Fruit fly (Drosophila melanogaster): ENCODE measurements around the gene Myt1.
A peak's percentile ranks its signal among the peaks of the same experiment; 100 is the strongest.

Gene Myt1

DNA sequence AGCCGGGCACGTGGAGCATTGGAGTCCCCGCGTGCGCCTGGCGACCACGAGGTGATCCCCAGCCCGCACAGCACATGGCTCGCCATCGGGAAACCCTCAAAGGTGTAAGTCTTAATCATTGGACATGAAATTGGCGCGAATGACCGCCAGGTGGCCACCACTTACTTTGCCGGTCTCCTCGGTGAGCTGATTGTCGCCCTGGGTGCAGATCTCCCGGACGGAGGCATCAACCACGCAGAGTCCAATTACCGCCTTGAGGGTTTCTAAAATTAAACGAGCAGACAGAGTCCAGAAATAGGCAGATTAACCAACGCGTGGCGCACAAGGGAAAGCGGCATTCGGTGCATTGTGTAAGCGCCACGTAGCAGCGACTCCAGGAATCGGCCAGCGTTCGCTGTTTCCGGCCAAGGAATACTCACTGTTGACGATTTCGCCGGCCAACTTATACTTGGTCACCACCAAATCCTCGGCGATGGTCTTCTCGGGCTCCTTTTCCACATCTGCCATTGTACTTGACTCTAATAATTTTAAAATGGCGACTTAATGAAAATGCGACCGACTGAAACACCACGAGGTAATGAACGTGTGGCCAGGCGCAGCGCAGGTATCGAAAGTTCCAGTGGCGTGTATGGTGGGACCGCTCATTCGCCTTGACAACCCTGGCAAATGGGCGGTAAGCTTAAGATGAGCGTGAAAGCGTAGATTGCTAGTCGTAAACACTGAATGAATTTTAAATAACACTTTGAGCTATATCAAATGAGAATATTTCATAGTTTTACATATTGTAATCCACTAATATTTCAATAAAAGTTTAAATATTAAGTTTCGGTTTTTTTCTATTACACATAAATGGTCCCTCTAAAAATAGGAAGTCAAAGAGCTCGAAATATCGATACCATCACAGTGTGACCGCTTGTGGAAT lies 14.2 kb downstream of the Myt1 start, which contains the start of gene CG10576 (continued):
- TF ChIP-seq CG12071 (GFP tag; optimal IDR thresholded peaks at IDR 0.05) (no peak), gfzf (GFP tag; optimal IDR thresholded peaks at IDR 0.05) (peak; percentile 90), Abd-B (GFP tag; optimal IDR thresholded peaks at IDR 0.05) (no peak), Opbp (GFP tag; IDR thresholded peaks at IDR 0.05; ENCODE audit: partially characterized antibody) (0 out of 3 replicates have a peak, but pooled peaks have one; percentile 5), sima (GFP tag; optimal IDR thresholded peaks at IDR 0.05) (no peak), gt (GFP tag; IDR thresholded peaks at IDR 0.05) (no peak), Hr39 (optimal IDR thresholded peaks at IDR 0.05) (no peak), CG30403 (GFP tag; optimal IDR thresholded peaks at IDR 0.05) (peak; percentile 6), ac (GFP tag; optimal IDR thresholded peaks at IDR 0.05) (no peak), fd96Cb (tag; optimal IDR thresholded peaks at IDR 0.05) (no peak), Tbp (GFP tag; optimal IDR thresholded peaks at IDR 0.05) (peak; percentile 78), cad (GFP tag; optimal IDR thresholded peaks at IDR 0.05) (no peak), CG13624 (GFP tag; optimal IDR thresholded peaks at IDR 0.05) (peak; percentile 63), so (GFP tag; IDR thresholded peaks at IDR 0.05) (peak; percentile 42; the same call in 1 of the 3 replicates), lola (GFP tag; optimal IDR thresholded peaks at IDR 0.05) (peak in 1 of 3 experiments; percentile 4), Side (GFP tag; optimal IDR thresholded peaks at IDR 0.05) (peak; percentile 14), PHDP (tag; optimal IDR thresholded peaks at IDR 0.05) (no peak), CG14050 (GFP tag; IDR thresholded peaks at IDR 0.05) (no peak), CG43689 (GFP tag; IDR thresholded peaks at IDR 0.05) (no peak), row (GFP tag; IDR thresholded peaks at IDR 0.05) (peak; percentile 76), sens (GFP tag) (no peak), MESR4 (GFP tag; optimal IDR thresholded peaks at IDR 0.05) (peak; percentile 95), CG15269 (tag; optimal IDR thresholded peaks at IDR 0.05) (no peak), fru (optimal IDR thresholded peaks at IDR 0.05) (no peak), mam (GFP tag; optimal IDR thresholded peaks at IDR 0.05) (peak; percentile 37), CG12155 (GFP tag; optimal IDR thresholded peaks at IDR 0.05) (peak; percentile 18), Oli (tag; optimal IDR thresholded peaks at IDR 0.05) (no peak), chinmo (GFP tag; IDR thresholded peaks at IDR 0.05; ENCODE audit: partially characterized antibody) (0 out of 4 replicates have a peak, but pooled peaks have one; percentile 67), CG17186 (GFP tag; optimal IDR thresholded peaks at IDR 0.05) (peak; percentile 39), CG1529 (GFP tag; optimal IDR thresholded peaks at IDR 0.05) (no peak), zfh2 (GFP tag; optimal IDR thresholded peaks at IDR 0.05) (peak; percentile 3), CG14667 (GFP tag; IDR thresholded peaks at IDR 0.05) (no peak), h (optimal IDR thresholded peaks at IDR 0.05) (no peak), NC2β (GFP tag; optimal IDR thresholded peaks at IDR 0.05) (peak; percentile 3), mirr (GFP tag; optimal IDR thresholded peaks at IDR 0.05) (no peak), CG7786 (GFP tag; optimal IDR thresholded peaks at IDR 0.05) (no peak), Gug (GFP tag; IDR thresholded peaks at IDR 0.05) (no peak), CG9727 (GFP tag; optimal IDR thresholded peaks at IDR 0.05) (peak; percentile 22), CG6254 (GFP tag; optimal IDR thresholded peaks at IDR 0.05) (no peak), Neu2 (GFP tag; optimal IDR thresholded peaks at IDR 0.05; ENCODE audit: borderline replicate concordance) (no peak), CG17829 (tag; optimal IDR thresholded peaks at IDR 0.05) (peak; percentile 57), CG8478 (optimal IDR thresholded peaks at IDR 0.05) (no peak), sr (GFP tag; IDR thresholded peaks at IDR 0.05) (no peak), bcd (GFP tag; optimal IDR thresholded peaks at IDR 0.05) (no peak), shn (GFP tag; optimal IDR thresholded peaks at IDR 0.05) (no peak), dmrt11E (tag; optimal IDR thresholded peaks at IDR 0.05) (peak; percentile 21), CG2875 (GFP tag; optimal IDR thresholded peaks at IDR 0.05) (no peak), lbe (GFP tag; optimal IDR thresholded peaks at IDR 0.05) (no peak), MBD-R2 (GFP tag; IDR thresholded peaks at IDR 0.05) (peak; percentile 31; the same call in 1 of the 2 replicates), CG4820 (GFP tag; optimal IDR thresholded peaks at IDR 0.05) (no peak)

Data from whole organism, embryonic.